Fruit fly (Drosophila melanogaster) whole organism, prepupa: ENCODE measurements around the gene TRAM.

Experiments
- Blimp-1 ChIP-seq: fragments of 200-800 bp; sonication (Bioruptor generic); optimal IDR thresholded peaks from 3 replicates; lab custom pipeline; 2017; ENCODE audit warnings: missing biosample characterization, missing genetic modification characterization, mild to moderate bottlenecking, moderate library complexity, missing genetic modification reagents
- CG10631 ChIP-seq: fragments of 200-800 bp; sonication (Bioruptor generic); optimal IDR thresholded peaks from 2 replicates; lab custom pipeline; 2016; ENCODE audit warnings: missing biosample characterization, missing genetic modification characterization
- CG10669 ChIP-seq: fragments of 200-800 bp; sonication (Bioruptor generic); optimal IDR thresholded peaks from 3 replicates; lab custom pipeline; 2018; ENCODE audit warnings: missing biosample characterization, mild to moderate bottlenecking, missing genetic modification characterization, moderate library complexity
- CG11762 ChIP-seq: fragments of 200-800 bp; sonication (Bioruptor generic); optimal IDR thresholded peaks from 3 replicates; lab custom pipeline; 2016; ENCODE audit warnings: missing biosample characterization, missing genetic modification characterization; ENCODE audit not compliant: insufficient read depth
- CG15336 ChIP-seq: fragments of 200-800 bp; sonication (Bioruptor generic); IDR thresholded peaks from 2 replicates; pipeline ENCODE4 v1.3.6; 2022; ENCODE audit warnings: missing biosample characterization, missing genetic modification characterization
- CG1621 ChIP-seq: fragments of 200-800 bp; sonication (Bioruptor generic); optimal IDR thresholded peaks from 3 replicates; lab custom pipeline; 2018; ENCODE audit warnings: missing biosample characterization, mild to moderate bottlenecking, missing genetic modification characterization
- CG31627 ChIP-seq: fragments of 200-800 bp; sonication (Bioruptor generic); optimal IDR thresholded peaks from 3 replicates; lab custom pipeline; 2016; ENCODE audit warnings: missing biosample characterization, missing genetic modification characterization
- CG32006 ChIP-seq: fragments of 200-800 bp; sonication (Bioruptor generic); optimal IDR thresholded peaks from 3 replicates; lab custom pipeline; 2017; ENCODE audit warnings: missing biosample characterization, mild to moderate bottlenecking, missing genetic modification characterization
- CG3919 ChIP-seq: fragments of 200-800 bp; sonication (Bioruptor generic); optimal IDR thresholded peaks from 3 replicates; lab custom pipeline; 2016; ENCODE audit warnings: missing biosample characterization, missing genetic modification characterization
- CG6163 ChIP-seq: fragments of 200-800 bp; sonication (Bioruptor generic); IDR thresholded peaks from 3 replicates; pipeline ENCODE4 v1.3.6; 2022; ENCODE audit warnings: missing biosample characterization, missing genetic modification characterization
- CG6792 ChIP-seq: fragments of 200-800 bp; sonication (Bioruptor generic); optimal IDR thresholded peaks from 3 replicates; lab custom pipeline; 2016; ENCODE audit warnings: missing biosample characterization, missing genetic modification characterization
- CG8319 ChIP-seq: fragments of 200-800 bp; sonication (Bioruptor generic); optimal IDR thresholded peaks from 3 replicates; lab custom pipeline; 2016; ENCODE audit warnings: missing biosample characterization, missing genetic modification characterization
- CG9139 ChIP-seq: fragments of 200-800 bp; sonication (Bioruptor generic); optimal IDR thresholded peaks from 3 replicates; lab custom pipeline; 2017; ENCODE audit warnings: missing biosample characterization, mild to moderate bottlenecking, missing genetic modification characterization
- Eip75B ChIP-seq: fragments of 200-800 bp; sonication (Bioruptor generic); optimal IDR thresholded peaks from 3 replicates; lab custom pipeline; 2016; ENCODE audit warnings: missing biosample characterization, missing genetic modification characterization
- Eip78C ChIP-seq: fragments of 200-800 bp; sonication (Bioruptor generic); peaks from one replicate; lab custom pipeline; 2016; ENCODE audit warnings: missing biosample characterization, missing genetic modification characterization
- Eip93F ChIP-seq: fragments of 200-800 bp; sonication (Bioruptor generic); optimal IDR thresholded peaks from 2 replicates; lab custom pipeline; 2016; ENCODE audit warnings: missing biosample characterization, mild to moderate bottlenecking, missing genetic modification characterization
- Ets21C ChIP-seq: fragments of 200-800 bp; sonication (Bioruptor generic); optimal IDR thresholded peaks from 3 replicates; lab custom pipeline; 2016; ENCODE audit warnings: missing biosample characterization, missing genetic modification characterization
- Ets96B ChIP-seq: fragments of 200-800 bp; optimal IDR thresholded peaks from 2 replicates; lab custom pipeline; 2019; ENCODE audit warnings: missing biosample characterization, mild to moderate bottlenecking, missing genetic modification characterization, moderate library complexity
- Hr38 ChIP-seq: sonication (Bioruptor generic); optimal IDR thresholded peaks from 2 replicates; lab custom pipeline; 2016; ENCODE audit warnings: missing biosample characterization, missing genetic modification characterization
- Hr39 ChIP-seq: fragments of 200-800 bp; sonication (Bioruptor generic); optimal IDR thresholded peaks from 2 replicates; lab custom pipeline; 2016; ENCODE audit warnings: missing biosample characterization, missing genetic modification characterization
- Hr4 ChIP-seq: fragments of 200-800 bp; sonication (Bioruptor generic); optimal IDR thresholded peaks from 3 replicates; lab custom pipeline; 2016; ENCODE audit warnings: missing biosample characterization, missing genetic modification characterization
- Lpt ChIP-seq: fragments of 200-800 bp; sonication (Bioruptor generic); optimal IDR thresholded peaks from 3 replicates; lab custom pipeline; 2016; ENCODE audit warnings: missing biosample characterization, missing genetic modification characterization
- Met ChIP-seq: fragments of 200-800 bp; sonication (Bioruptor generic); optimal IDR thresholded peaks from 3 replicates; lab custom pipeline; 2016; ENCODE audit warnings: missing biosample characterization, missing genetic modification characterization
- Smox ChIP-seq: fragments of 200-800 bp; sonication (Bioruptor generic); optimal IDR thresholded peaks from 3 replicates; lab custom pipeline; 2016; ENCODE audit warnings: missing biosample characterization, missing genetic modification characterization
- Sox102F ChIP-seq: fragments of 200-800 bp; sonication (Bioruptor generic); optimal IDR thresholded peaks from 2 replicates; lab custom pipeline; 2016; ENCODE audit warnings: missing biosample characterization, mild to moderate bottlenecking, missing genetic modification characterization
- Sox15 ChIP-seq: fragments of 200-800 bp; sonication (Bioruptor generic); optimal IDR thresholded peaks from 3 replicates; lab custom pipeline; 2016; ENCODE audit warnings: missing biosample characterization, missing genetic modification characterization
- acj6 ChIP-seq: fragments of 200-800 bp; sonication (Bioruptor generic); optimal IDR thresholded peaks from 3 replicates; lab custom pipeline; 2016; ENCODE audit warnings: missing biosample characterization, missing genetic modification characterization
- cyc ChIP-seq: fragments of 200-800 bp; sonication (Bioruptor generic); optimal IDR thresholded peaks from 3 replicates; lab custom pipeline; 2016; ENCODE audit warnings: missing biosample characterization, missing genetic modification characterization
- dac ChIP-seq: fragments of 200-800 bp; sonication (Bioruptor generic); optimal IDR thresholded peaks from 2 replicates; lab custom pipeline; 2017; ENCODE audit warnings: missing biosample characterization, mild to moderate bottlenecking, missing genetic modification characterization
- esn ChIP-seq: fragments of 200-800 bp; sonication (Bioruptor generic); optimal IDR thresholded peaks from 2 replicates; lab custom pipeline; 2016; ENCODE audit warnings: missing biosample characterization, mild to moderate bottlenecking, missing genetic modification characterization, moderate library complexity
- fd85E ChIP-seq: fragments of 200-800 bp; sonication (Bioruptor generic); optimal IDR thresholded peaks from 3 replicates; lab custom pipeline; 2016; ENCODE audit warnings: missing biosample characterization, missing genetic modification characterization
- fkh ChIP-seq: fragments of 200-800 bp; sonication (Bioruptor generic); optimal IDR thresholded peaks from 3 replicates; lab custom pipeline; 2017; ENCODE audit warnings: missing biosample characterization, mild to moderate bottlenecking, missing genetic modification characterization, moderate library complexity
- lz ChIP-seq: fragments of 200-800 bp; sonication (Bioruptor generic); optimal IDR thresholded peaks from 3 replicates; lab custom pipeline; 2016; ENCODE audit warnings: missing biosample characterization, missing genetic modification characterization
- spab ChIP-seq: fragments of 200-800 bp; sonication (Bioruptor generic); optimal IDR thresholded peaks from 2 replicates; lab custom pipeline; 2017; ENCODE audit warnings: missing biosample characterization, mild to moderate bottlenecking, missing genetic modification characterization, missing genetic modification reagents
- svp ChIP-seq: fragments of 200-800 bp; sonication (Bioruptor generic); peaks from one replicate; lab custom pipeline; 2016; ENCODE audit warnings: missing biosample characterization, missing genetic modification characterization
- topi ChIP-seq: fragments of 200-800 bp; sonication (Bioruptor generic); optimal IDR thresholded peaks from 3 replicates; lab custom pipeline; 2016; ENCODE audit warnings: missing biosample characterization, missing genetic modification characterization

The TRAM gene

DNA sequence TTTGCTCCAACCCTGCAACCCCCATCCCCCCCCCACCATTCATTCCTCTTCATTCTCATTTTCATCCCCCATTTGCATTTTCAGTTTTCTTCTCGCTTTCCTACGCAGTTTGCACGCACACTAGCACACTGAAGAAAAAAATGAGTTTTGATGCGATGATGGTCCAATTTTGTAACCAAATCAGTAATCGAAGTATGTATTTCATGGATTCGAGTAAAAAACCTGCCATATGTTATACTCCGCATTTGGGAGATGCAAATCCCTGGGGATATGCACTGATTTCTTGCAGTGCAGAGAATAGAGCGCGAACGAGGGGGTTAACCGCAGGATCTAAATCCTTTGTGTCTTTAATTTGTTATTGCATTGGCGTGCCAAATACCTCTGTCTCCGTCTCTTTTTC, 20.8 kb downstream of the TRAM start:
- peak; percentile 29 for TF ChIP-seq topi
- peak; percentile 3 for TF ChIP-seq CG32006 (GFP tag; lab: Kevin White, UChicago)
- TF ChIP-seq dac = no peak
- peak; percentile 32 for TF ChIP-seq CG3919 (GFP tag; lab: Kevin White, UChicago)
- TF ChIP-seq CG10631 (GFP tag; lab: Kevin White, UChicago) = no peak
- peak; percentile 36 for TF ChIP-seq cyc
- TF ChIP-seq Hr4 = no peak
- peak; percentile 35 for TF ChIP-seq Hr39 (GFP tag; lab: Kevin White, UChicago)
- peak; percentile 22 for TF ChIP-seq Sox102F (GFP tag; lab: Kevin White, UChicago)
- TF ChIP-seq CG6163 (GFP tag; lab: Robert Waterston, UW) = 0 out of 3 replicates have a peak, but pooled peaks have one; percentile 30
- peak; percentile 20 for TF ChIP-seq CG31627 (GFP tag; lab: Kevin White, UChicago)
- peak; percentile 25 for TF ChIP-seq CG10669 (GFP tag; lab: Kevin White, UChicago)
- TF ChIP-seq CG1621 (tag; lab: Kevin White, UChicago) = no peak
- peak; percentile 9 for TF ChIP-seq lz (GFP tag; lab: Kevin White, UChicago)
- TF ChIP-seq svp (GFP tag; lab: Kevin White, UChicago) = peak; percentile 59
- peak; percentile 19 for TF ChIP-seq esn
- no peak for TF ChIP-seq spab (GFP tag; lab: Kevin White, UChicago)
- TF ChIP-seq CG15336 (GFP tag; lab: Robert Waterston, UW) = no peak
- peak; percentile 13 for TF ChIP-seq Ets96B
- TF ChIP-seq Eip78C (GFP tag; lab: Kevin White, UChicago) = peak; percentile 32
- TF ChIP-seq Eip75B (GFP tag; lab: Kevin White, UChicago) = peak; percentile 4
- peak; percentile 0 for TF ChIP-seq Sox15 (GFP tag; lab: Kevin White, UChicago)
- TF ChIP-seq CG6792 = peak; percentile 1
- TF ChIP-seq Met (GFP tag; lab: Kevin White, UChicago) = peak; percentile 26
- TF ChIP-seq, all 60 proteins: peak for 18

DNA sequence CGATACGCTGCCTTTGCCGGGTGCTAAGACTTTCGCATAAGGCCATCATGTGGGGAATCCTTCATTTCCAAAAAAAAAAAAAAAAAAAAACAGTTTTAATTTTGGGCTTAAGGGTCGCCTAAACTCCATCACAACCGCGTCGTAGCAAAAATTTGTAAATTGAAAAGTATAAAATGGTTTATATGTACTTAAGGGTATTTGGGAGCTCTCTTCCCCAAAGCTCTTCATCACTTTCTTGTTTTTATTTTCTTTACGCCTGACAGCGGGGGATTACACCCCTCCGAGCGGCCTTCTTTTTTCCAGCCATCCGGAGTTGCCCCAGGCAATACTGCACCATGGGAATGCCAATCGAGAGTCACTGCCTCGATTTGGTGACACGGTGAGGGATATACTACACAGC, 29.0 kb downstream of the TRAM start:
- no peak for TF ChIP-seq acj6
- no peak for TF ChIP-seq svp (GFP tag; lab: Kevin White, UChicago)
- TF ChIP-seq CG6163 (GFP tag; lab: Robert Waterston, UW) = no peak
- TF ChIP-seq Eip78C (GFP tag; lab: Kevin White, UChicago) = peak; percentile 31
- no peak for TF ChIP-seq Blimp-1
- TF ChIP-seq cyc = peak; percentile 18
- TF ChIP-seq CG6792 = no peak
- TF ChIP-seq fkh (GFP tag; lab: Kevin White, UChicago) = no peak
- no peak for TF ChIP-seq Hr38 (GFP tag; lab: Kevin White, UChicago)
- TF ChIP-seq esn = no peak
- no peak for TF ChIP-seq Eip75B (GFP tag; lab: Kevin White, UChicago)
- TF ChIP-seq Sox102F (GFP tag; lab: Kevin White, UChicago) = no peak
- TF ChIP-seq Hr39 (GFP tag; lab: Kevin White, UChicago) = peak; percentile 4
- no peak for TF ChIP-seq Smox (GFP tag; lab: Kevin White, UChicago)
- TF ChIP-seq Met (GFP tag; lab: Kevin White, UChicago) = peak; percentile 31
- TF ChIP-seq CG1621 (tag; lab: Kevin White, UChicago) = no peak
- TF ChIP-seq Ets21C = no peak
- no peak for TF ChIP-seq CG9139 (GFP tag; lab: Kevin White, UChicago)
- no peak for TF ChIP-seq CG8319 (GFP tag; lab: Kevin White, UChicago)
- TF ChIP-seq topi = peak; percentile 8
- peak; percentile 23 for TF ChIP-seq CG31627 (GFP tag; lab: Kevin White, UChicago)
- no peak for TF ChIP-seq CG10669 (GFP tag; lab: Kevin White, UChicago)

DNA sequence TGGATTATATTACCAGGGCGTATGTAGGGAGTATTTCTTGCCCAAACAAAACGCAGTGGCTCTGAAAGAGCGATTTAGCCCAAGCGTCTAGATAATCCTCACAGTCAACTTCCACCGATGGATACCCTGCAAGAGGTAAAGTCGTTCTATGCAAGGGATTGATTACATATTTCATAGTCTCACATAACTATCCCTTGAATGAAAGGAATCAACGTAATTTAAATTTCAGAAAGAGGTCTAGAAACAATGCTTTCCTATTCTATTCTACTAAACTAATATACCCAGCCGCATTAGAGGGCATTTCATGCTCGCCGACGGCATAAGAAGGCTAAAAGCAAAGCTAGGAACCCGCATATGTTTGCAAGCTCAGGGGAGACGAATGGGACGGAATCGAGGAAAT, 31.8 kb downstream of the TRAM start:
- TF ChIP-seq CG31627 (GFP tag; lab: Kevin White, UChicago) = no peak
- peak; percentile 21 for TF ChIP-seq Eip78C (GFP tag; lab: Kevin White, UChicago)
- TF ChIP-seq Eip93F (GFP tag; lab: Kevin White, UChicago) = no peak
- no peak for TF ChIP-seq CG11762 (GFP tag; lab: Kevin White, UChicago)

DNA sequence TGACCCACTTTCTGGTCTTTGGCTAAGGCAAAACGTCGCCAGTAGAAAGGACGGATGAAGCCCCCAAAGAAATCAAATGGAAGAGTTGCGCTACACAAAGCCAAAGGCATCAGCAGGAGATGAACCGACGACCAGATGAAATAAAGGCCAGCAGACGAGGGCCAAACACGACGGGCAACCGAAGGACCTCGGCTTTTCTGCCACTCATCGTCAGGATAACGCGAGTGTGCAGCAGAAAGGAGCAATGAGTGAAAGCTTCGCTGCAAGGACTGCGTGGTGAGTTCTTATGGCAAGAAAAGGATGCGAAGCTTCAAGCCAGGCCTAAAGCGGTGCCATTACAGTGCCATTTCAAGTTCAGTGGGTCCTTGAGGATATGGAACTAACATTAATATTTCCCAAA, 50.9 kb downstream of the TRAM start:
- TF ChIP-seq Hr4 (no peak), dac (no peak), CG6792 (no peak), lz (GFP tag; lab: Kevin White, UChicago) (no peak), Eip78C (GFP tag; lab: Kevin White, UChicago) (no peak), fd85E (no peak), CG9139 (GFP tag; lab: Kevin White, UChicago) (no peak), Smox (GFP tag; lab: Kevin White, UChicago) (no peak), acj6 (no peak), CG6163 (GFP tag; lab: Robert Waterston, UW) (no peak), Blimp-1 (no peak), svp (GFP tag; lab: Kevin White, UChicago) (no peak), Met (GFP tag; lab: Kevin White, UChicago) (no peak), CG31627 (GFP tag; lab: Kevin White, UChicago) (no peak), Eip93F (GFP tag; lab: Kevin White, UChicago) (no peak), Lpt (GFP tag; lab: Kevin White, UChicago) (no peak)
